Fruit fly (Drosophila melanogaster): ENCODE data around the gene CG4360.

The CG4360 gene

DNA sequence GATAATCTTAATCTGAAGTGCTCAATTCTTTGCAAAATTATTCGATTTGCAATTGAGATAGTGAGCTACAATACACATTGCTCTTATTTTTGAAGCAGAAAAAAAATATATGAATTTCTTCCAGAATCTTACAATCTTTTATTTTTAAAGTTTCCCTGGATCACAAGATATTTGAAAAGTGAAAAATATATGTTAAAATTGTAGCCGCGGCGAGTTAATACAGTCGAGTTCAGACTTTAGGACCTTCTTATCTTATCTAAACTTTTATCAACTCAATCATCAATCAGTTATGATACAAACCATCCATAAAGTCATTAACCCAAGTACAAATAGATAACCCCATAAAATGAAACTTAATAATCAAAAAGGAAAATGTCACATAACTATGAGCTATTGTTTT is 16.9 kb downstream of the CG4360 start (continued):
- TF ChIP-seq CG1792 (GFP tag; optimal IDR thresholded peaks at IDR 0.05) = no peak
- peak; percentile 24 for TF ChIP-seq az2 (GFP tag; optimal IDR thresholded peaks at IDR 0.05)
- TF ChIP-seq oc (tag; optimal IDR thresholded peaks at IDR 0.05) = no peak
- TF ChIP-seq CG6765 (GFP tag; optimal IDR thresholded peaks at IDR 0.05) = peak; percentile 30
- TF ChIP-seq gt (GFP tag; IDR thresholded peaks at IDR 0.05) = no peak
- peak; percentile 34 for TF ChIP-seq tio (GFP tag; optimal IDR thresholded peaks at IDR 0.05)
- peak; percentile 34 for TF ChIP-seq Sox100B (GFP tag; optimal IDR thresholded peaks at IDR 0.05)
- no peak for TF ChIP-seq sd (tag; optimal IDR thresholded peaks at IDR 0.05)
- peak; percentile 44; the same call in 1 of the 2 replicates for TF ChIP-seq CG31441 (GFP tag; IDR thresholded peaks at IDR 0.05)
- no peak for TF ChIP-seq ranshi (GFP tag; IDR thresholded peaks at IDR 0.05)
- peak; percentile 35 for TF ChIP-seq CG12391 (tag; optimal IDR thresholded peaks at IDR 0.05)
- no peak for TF ChIP-seq fd64A (GFP tag; optimal IDR thresholded peaks at IDR 0.05)
- peak; percentile 2 for TF ChIP-seq CG8924 (tag; optimal IDR thresholded peaks at IDR 0.05)
- TF ChIP-seq CG6175 (GFP tag; IDR thresholded peaks at IDR 0.05) = no peak
- no peak for TF ChIP-seq CG1529 (GFP tag; optimal IDR thresholded peaks at IDR 0.05)
- peak; percentile 3 for TF ChIP-seq pho (GFP tag; optimal IDR thresholded peaks at IDR 0.05)
- TF ChIP-seq Ada2b (GFP tag; IDR thresholded peaks at IDR 0.05) = no peak
- TF ChIP-seq CG12942 (GFP tag; optimal IDR thresholded peaks at IDR 0.05) = no peak
- peak in 1 of 2 experiments; percentile 77 for TF ChIP-seq eve (GFP tag; optimal IDR thresholded peaks at IDR 0.05)

- peak; percentile 23 for TF ChIP-seq CG9876 (GFP tag; optimal IDR thresholded peaks at IDR 0.05)
- TF ChIP-seq ftz-f1 (GFP tag; optimal IDR thresholded peaks at IDR 0.05) = peak; percentile 33
- peak; percentile 31; the same call in 1 of the 2 replicates for TF ChIP-seq CG11247 (GFP tag; IDR thresholded peaks at IDR 0.05)
- 0 out of 2 replicates have a peak, but pooled peaks have one; percentile 32 for TF ChIP-seq wor (GFP tag; IDR thresholded peaks at IDR 0.05)
- peak; percentile 48; the same call in 1 of the 3 replicates for TF ChIP-seq Dbx (GFP tag; IDR thresholded peaks at IDR 0.05)
- 0 out of 3 replicates have a peak, but pooled peaks have one; percentile 6 for TF ChIP-seq zfh1 (GFP tag; IDR thresholded peaks at IDR 0.05)
- 0 out of 3 replicates have a peak, but pooled peaks have one; percentile 8 for TF ChIP-seq CG34224 (GFP tag; IDR thresholded peaks at IDR 0.05; ENCODE audit: partially characterized antibody)
- 0 out of 2 replicates have a peak, but pooled peaks have one; percentile 19 for TF ChIP-seq inv (GFP tag; IDR thresholded peaks at IDR 0.05; ENCODE audit: partially characterized antibody)
- 0 out of 2 replicates have a peak, but pooled peaks have one; percentile 4 for TF ChIP-seq bbx (GFP tag; IDR thresholded peaks at IDR 0.05; ENCODE audit: partially characterized antibody)
- 0 out of 3 replicates have a peak, but pooled peaks have one; percentile 4 for TF ChIP-seq row (GFP tag; IDR thresholded peaks at IDR 0.05)
- peak; percentile 80 for TF ChIP-seq crol (GFP tag; IDR thresholded peaks at IDR 0.05)
- no peak for TF ChIP-seq CG8281 (tag; optimal IDR thresholded peaks at IDR 0.05)
- no peak for TF ChIP-seq D19B (GFP tag; optimal IDR thresholded peaks at IDR 0.05)
- 0 out of 2 replicates have a peak, but pooled peaks have one; percentile 4 for TF ChIP-seq stc (GFP tag; IDR thresholded peaks at IDR 0.05)
- no peak for TF ChIP-seq CG7786 (GFP tag; optimal IDR thresholded peaks at IDR 0.05)
- TF ChIP-seq GATAe (GFP tag; conservative IDR thresholded peaks at IDR 0.05) = no peak
- 0 out of 2 replicates have a peak, but pooled peaks have one; percentile 33 for TF ChIP-seq CG5953 (GFP tag; IDR thresholded peaks at IDR 0.05)
- TF ChIP-seq CG9932 (GFP tag; IDR thresholded peaks at IDR 0.05) = 0 out of 2 replicates have a peak, but pooled peaks have one; percentile 24
- peak; percentile 1; the same call in 1 of the 2 replicates for TF ChIP-seq al (GFP tag; IDR thresholded peaks at IDR 0.05)
- TF ChIP-seq dysf (GFP tag; IDR thresholded peaks at IDR 0.05) = 0 out of 3 replicates have a peak, but pooled peaks have one; percentile 12
- 0 out of 2 replicates have a peak, but pooled peaks have one; percentile 31 for TF ChIP-seq Ptx1 (GFP tag; IDR thresholded peaks at IDR 0.05)
- peak; percentile 19; the same call in 1 of the 2 replicates for TF ChIP-seq slbo (GFP tag; IDR thresholded peaks at IDR 0.05)
- TF ChIP-seq Hr3 (GFP tag; optimal IDR thresholded peaks at IDR 0.05) = no peak
- TF ChIP-seq Med (GFP tag) = peak; percentile 60
- no peak for TF ChIP-seq gcm (GFP tag; optimal IDR thresholded peaks at IDR 0.05)
- TF ChIP-seq MBD-R2 (GFP tag; IDR thresholded peaks at IDR 0.05) = peak; percentile 25; the same call in 1 of the 2 replicates
- TF ChIP-seq CG1024 (GFP tag; IDR thresholded peaks at IDR 0.05) = no peak
- no peak for TF ChIP-seq prd (optimal IDR thresholded peaks at IDR 0.05)
- 0 out of 3 replicates have a peak, but pooled peaks have one; percentile 18 for TF ChIP-seq prd (GFP tag; IDR thresholded peaks at IDR 0.05)
- TF ChIP-seq Rfx (GFP tag; IDR thresholded peaks at IDR 0.05) = peak; percentile 41; the same call in 1 of the 2 replicates
- peak; percentile 32; the same call in 1 of the 2 replicates for TF ChIP-seq ranshi (GFP tag; IDR thresholded peaks at IDR 0.05)
Observed at dm6 chr3R:20310498-20310822, 17.3 kb downstream of the CG4360 start.

All from whole organism, embryonic.